Fruit fly (Drosophila melanogaster) whole organism, embryonic: ENCODE measurements around the gene Cyp4d20.

ENCODE experiments used
- Bdp1 ChIP-seq: fragments of 200-800 bp; sonication (Bioruptor generic); optimal IDR thresholded peaks from 3 replicates; lab custom pipeline; 2016; ENCODE audit warnings: missing biosample characterization, missing genetic modification characterization
- CG12299 ChIP-seq: fragments of 200-800 bp; sonication (Bioruptor generic); optimal IDR thresholded peaks from 2 replicates; lab custom pipeline; 2018; ENCODE audit warnings: missing biosample characterization, mild to moderate bottlenecking, missing genetic modification characterization
- CG13624 ChIP-seq: fragments of 200-800 bp; sonication (Bioruptor generic); optimal IDR thresholded peaks from 2 replicates; lab custom pipeline; 2016; ENCODE audit warnings: missing biosample characterization, missing genetic modification characterization
- CG15269 ChIP-seq: fragments of 200-800 bp; sonication (Bioruptor generic); optimal IDR thresholded peaks from 2 replicates; lab custom pipeline; 2018; ENCODE audit warnings: missing biosample characterization, mild to moderate bottlenecking, missing genetic modification characterization, moderate library complexity
- CG17186 ChIP-seq: fragments of 200-800 bp; sonication (Bioruptor generic); optimal IDR thresholded peaks from 3 replicates; lab custom pipeline; 2017; ENCODE audit warnings: missing biosample characterization, missing genetic modification reagents, missing genetic modification characterization
- CG18011 ChIP-seq: fragments of 200-800 bp; sonication (Bioruptor generic); optimal IDR thresholded peaks from 2 replicates; lab custom pipeline; 2017; ENCODE audit warnings: missing biosample characterization, missing genetic modification characterization, mild to moderate bottlenecking, moderate library complexity, missing genotype
- CG18764 ChIP-seq: fragments of 200-800 bp; sonication (Bioruptor generic); optimal IDR thresholded peaks from 3 replicates; lab custom pipeline; 2016; ENCODE audit warnings: missing biosample characterization, missing genetic modification characterization
- CG2678 ChIP-seq: fragments of 200-800 bp; sonication (Bioruptor generic); optimal IDR thresholded peaks from 3 replicates; lab custom pipeline; 2019; ENCODE audit warnings: missing biosample characterization, mild to moderate bottlenecking, missing genetic modification characterization, moderate library complexity
- CG30431 ChIP-seq: fragments of 200-800 bp; sonication (Bioruptor generic); optimal IDR thresholded peaks from 2 replicates; lab custom pipeline; 2017; ENCODE audit warnings: missing biosample characterization, missing genetic modification characterization
- CG32767 ChIP-seq: fragments of 200-800 bp; sonication (Bioruptor generic); IDR thresholded peaks from 2 replicates; pipeline ENCODE4 v1.3.6; 2022; ENCODE audit warnings: missing biosample characterization, missing genetic modification characterization
- CG4328 ChIP-seq: fragments of 200-800 bp; sonication (Bioruptor generic); optimal IDR thresholded peaks from 3 replicates; lab custom pipeline; 2017; ENCODE audit warnings: missing biosample characterization, missing genetic modification reagents, missing genetic modification characterization
- CG6175 ChIP-seq: fragments of 200-800 bp; sonication (Bioruptor generic); IDR thresholded peaks from 3 replicates; pipeline ENCODE4 v1.3.6; 2022; ENCODE audit warnings: missing biosample characterization, missing genetic modification characterization
- CG6654 ChIP-seq: fragments of 200-800 bp; sonication (Bioruptor generic); optimal IDR thresholded peaks from 2 replicates; lab custom pipeline; 2017; ENCODE audit warnings: missing biosample characterization, mild to moderate bottlenecking, missing genetic modification characterization
- CG7963 ChIP-seq: fragments of 200-800 bp; sonication (Bioruptor generic); IDR thresholded peaks from 3 replicates; pipeline ENCODE4 v1.3.6; 2022; ENCODE audit warnings: missing biosample characterization, missing genetic modification characterization; ENCODE audit not compliant: partially characterized antibody
- CG9609 ChIP-seq: fragments of 200-800 bp; sonication (Bioruptor generic); optimal IDR thresholded peaks from 3 replicates; lab custom pipeline; 2016; ENCODE audit warnings: missing biosample characterization, missing genetic modification characterization
- CG9817 ChIP-seq: fragments of 200-800 bp; sonication (Bioruptor generic); optimal IDR thresholded peaks from 2 replicates; lab custom pipeline; 2018; ENCODE audit warnings: missing biosample characterization, mild to moderate bottlenecking, missing genetic modification characterization, moderate library complexity
- CG9876 ChIP-seq: fragments of 200-800 bp; sonication (Bioruptor generic); optimal IDR thresholded peaks from 2 replicates; lab custom pipeline; 2016; ENCODE audit warnings: missing biosample characterization, missing genetic modification characterization
- CrebB ChIP-seq: fragments of 200-800 bp; sonication (Bioruptor generic); optimal IDR thresholded peaks from 3 replicates; lab custom pipeline; 2018; ENCODE audit warnings: missing biosample characterization, mild to moderate bottlenecking, missing genetic modification characterization
- D ChIP-seq, 2 experiments: fragments of 200-800 bp in 1 of 2; fragments of >200 bp in 1 of 2; sonication (Bioruptor generic) in 1 of 2; optimal IDR thresholded peaks; 2 replicates in 1 of 2; 3 replicates in 1 of 2; lab custom pipeline; 2017; ENCODE audit warnings: mild to moderate bottlenecking in 1 of 2, missing biosample characterization in 1 of 2, missing genetic modification characterization in 1 of 2, missing genetic modification reagents in 1 of 2
- Deaf1 ChIP-seq: fragments of 200-800 bp; optimal IDR thresholded peaks from 3 replicates; lab custom pipeline; 2019; ENCODE audit warnings: missing biosample characterization, mild to moderate bottlenecking, missing genetic modification characterization, moderate library complexity
- Drgx ChIP-seq: fragments of 200-800 bp; sonication (Bioruptor generic); IDR thresholded peaks from 2 replicates; pipeline ENCODE4 v1.3.6; 2022; ENCODE audit warnings: missing biosample characterization, missing genetic modification characterization
- Ets65A ChIP-seq: fragments of 200-800 bp; sonication (Bioruptor generic); peaks from one replicate; lab custom pipeline; 2016; ENCODE audit warnings: missing biosample characterization, missing genetic modification characterization
- H15 ChIP-seq: fragments of 200-800 bp; sonication (Bioruptor generic); IDR thresholded peaks from 3 replicates; pipeline ENCODE4 v1.3.6; 2022; ENCODE audit warnings: missing biosample characterization, missing genetic modification characterization
- HmgD ChIP-seq: fragments of 200-800 bp; sonication (Bioruptor generic); optimal IDR thresholded peaks from 3 replicates; lab custom pipeline; 2016; ENCODE audit warnings: missing biosample characterization, missing genetic modification characterization
- Hsf ChIP-seq: fragments of 200-800 bp; sonication (Bioruptor generic); optimal IDR thresholded peaks from 3 replicates; lab custom pipeline; 2016; ENCODE audit warnings: missing biosample characterization, missing genetic modification characterization
- Oli ChIP-seq: fragments of 200-800 bp; sonication (Bioruptor generic); optimal IDR thresholded peaks from 2 replicates; lab custom pipeline; 2018; ENCODE audit warnings: missing biosample characterization, mild to moderate bottlenecking, missing genetic modification characterization, moderate library complexity
- Ravus ChIP-seq: fragments of 200-800 bp; sonication (Bioruptor generic); IDR thresholded peaks from 2 replicates; pipeline ENCODE4 v1.3.6; 2022; ENCODE audit warnings: missing biosample characterization, missing genetic modification characterization
- TFAM ChIP-seq: fragments of 200-800 bp; sonication (Bioruptor generic); optimal IDR thresholded peaks from 2 replicates; lab custom pipeline; 2017; ENCODE audit warnings: missing biosample characterization, missing genetic modification characterization, inconsistent platforms
- Vsx1 ChIP-seq: fragments of 200-800 bp; sonication (Bioruptor generic); optimal IDR thresholded peaks from 2 replicates; lab custom pipeline; 2017; ENCODE audit warnings: missing biosample characterization, mild to moderate bottlenecking, missing genetic modification characterization, missing genetic modification reagents
- Xrp1 ChIP-seq: fragments of 200-800 bp; sonication (Bioruptor generic); IDR thresholded peaks from 2 replicates; pipeline ENCODE4 v1.3.6; 2022; ENCODE audit warnings: missing biosample characterization, missing genetic modification characterization
- YL-1 ChIP-seq: fragments of 200-800 bp; sonication (Bioruptor generic); optimal IDR thresholded peaks from 3 replicates; lab custom pipeline; 2017; ENCODE audit warnings: missing biosample characterization, mild to moderate bottlenecking, missing genetic modification characterization
- bowl ChIP-seq: fragments of 200-800 bp; sonication (Bioruptor generic); IDR thresholded peaks from 2 replicates; pipeline ENCODE4 v1.3.6; 2022; ENCODE audit warnings: missing biosample characterization, missing genetic modification characterization
- ci ChIP-seq: fragments of 200-800 bp; sonication (Bioruptor generic); IDR thresholded peaks from 3 replicates; pipeline ENCODE4 v1.3.6; 2022; ENCODE audit warnings: missing biosample characterization, missing genetic modification characterization
- dan ChIP-seq: fragments of 200-800 bp; sonication (Bioruptor generic); IDR thresholded peaks from 2 replicates; pipeline ENCODE4 v1.3.6; 2022; ENCODE audit warnings: missing biosample characterization, missing genetic modification characterization
- ewg ChIP-seq: fragments of 200-800 bp; sonication (Bioruptor generic); optimal IDR thresholded peaks from 3 replicates; lab custom pipeline; 2017; ENCODE audit warnings: mild to moderate bottlenecking, missing biosample characterization, missing genetic modification reagents, missing genetic modification characterization
- exex ChIP-seq: fragments of 200-800 bp; sonication (Bioruptor generic); optimal IDR thresholded peaks from 4 replicates; lab custom pipeline; 2018; ENCODE audit warnings: missing biosample characterization, mild to moderate bottlenecking, missing genetic modification characterization, moderate library complexity
- gce ChIP-seq: fragments of 200-800 bp; sonication (Bioruptor generic); IDR thresholded peaks from 3 replicates; pipeline ENCODE4 v1.3.6; 2022; ENCODE audit warnings: missing biosample characterization, missing genetic modification characterization
- gcm2 ChIP-seq: fragments of 200-800 bp; sonication (Bioruptor generic); optimal IDR thresholded peaks from 2 replicates; lab custom pipeline; 2016; ENCODE audit warnings: missing biosample characterization, missing genetic modification characterization
- grau ChIP-seq: fragments of 200-800 bp; optimal IDR thresholded peaks from 3 replicates; lab custom pipeline; 2019; ENCODE audit warnings: missing biosample characterization, mild to moderate bottlenecking, missing genetic modification characterization, moderate library complexity
- ham ChIP-seq: fragments of 200-800 bp; sonication (Bioruptor generic); IDR thresholded peaks from 2 replicates; pipeline ENCODE4 v1.3.6; 2022; ENCODE audit warnings: missing biosample characterization, missing genetic modification characterization
- insv ChIP-seq, 2 experiments: fragments of 200-800 bp; sonication (Bioruptor generic); optimal IDR thresholded peaks; 3 replicates each; lab custom pipeline; 2016 to 2018; ENCODE audit warnings: missing biosample characterization in 2 of 2, missing genetic modification characterization in 2 of 2
- kni ChIP-seq: fragments of 200-800 bp; sonication (Bioruptor generic); optimal IDR thresholded peaks from 3 replicates; lab custom pipeline; 2017; ENCODE audit warnings: mild to moderate bottlenecking, missing biosample characterization, missing genetic modification reagents, missing genetic modification characterization
- psq ChIP-seq: fragments of 200-800 bp; sonication (Bioruptor generic); optimal IDR thresholded peaks from 2 replicates; lab custom pipeline; 2017; ENCODE audit warnings: missing biosample characterization, missing genetic modification characterization
- sd ChIP-seq: fragments of 200-800 bp; sonication (Bioruptor generic); optimal IDR thresholded peaks from 3 replicates; lab custom pipeline; 2018; ENCODE audit warnings: missing biosample characterization, mild to moderate bottlenecking, missing genetic modification characterization, moderate library complexity
- slp2 ChIP-seq: fragments of 200-800 bp; sonication (Bioruptor generic); optimal IDR thresholded peaks from 2 replicates; lab custom pipeline; 2016; ENCODE audit warnings: missing biosample characterization, missing genetic modification characterization
- sna ChIP-seq: fragments of 200-800 bp; sonication (Bioruptor generic); IDR thresholded peaks from 2 replicates; pipeline ENCODE4 v1.3.6; 2022; ENCODE audit warnings: missing biosample characterization, missing genetic modification characterization; ENCODE audit not compliant: partially characterized antibody
- stwl ChIP-seq: fragments of 200-800 bp; sonication (Bioruptor generic); optimal IDR thresholded peaks from 3 replicates; lab custom pipeline; 2018; ENCODE audit warnings: missing biosample characterization, mild to moderate bottlenecking, missing genetic modification characterization, moderate library complexity
- tgo ChIP-seq: fragments of 200-800 bp; sonication (Bioruptor generic); IDR thresholded peaks from 3 replicates; pipeline ENCODE4 v1.3.6; 2022; ENCODE audit warnings: missing biosample characterization, missing genetic modification characterization
- zf30C ChIP-seq: fragments of 200-800 bp; sonication (Bioruptor generic); optimal IDR thresholded peaks from 3 replicates; lab custom pipeline; 2018; ENCODE audit warnings: missing biosample characterization, mild to moderate bottlenecking, missing genetic modification characterization

Cyp4d20 gene

dm6 chr3L:2438609-2439422, 39.4 kb downstream of the Cyp4d20 start (continued):
- no peak for TF ChIP-seq CG15269 (tag; lab: Kevin White, UChicago)
- no peak for TF ChIP-seq zf30C (GFP tag; lab: Kevin White, UChicago)
- TF ChIP-seq CG30431 (GFP tag; lab: Kevin White, UChicago), result no peak
- TF ChIP-seq D (optimal IDR thresholded peaks at IDR 0.05; lab: Kevin White, UChicago), result peak; percentile 88
- TF ChIP-seq D (GFP tag; optimal IDR thresholded peaks at IDR 0.05; lab: Kevin White, UChicago), result no peak
- TF ChIP-seq CG9876 (GFP tag; lab: Kevin White, UChicago), result no peak
- TF ChIP-seq CG6654 (GFP tag; lab: Kevin White, UChicago), result no peak
- no peak for TF ChIP-seq Hsf (GFP tag; lab: Kevin White, UChicago)
- no peak for TF ChIP-seq CG2678
- no peak for TF ChIP-seq exex (tag; lab: Kevin White, UChicago)
- TF ChIP-seq ewg (GFP tag; lab: Kevin White, UChicago), result no peak
- no peak for TF ChIP-seq gce (GFP tag; lab: Robert Waterston, UW)
- no peak for TF ChIP-seq sd (tag; lab: Kevin White, UChicago)
- TF ChIP-seq kni (GFP tag; lab: Kevin White, UChicago), result peak; percentile 68
- TF ChIP-seq ham (GFP tag; lab: Robert Waterston, UW), result no peak
- no peak for TF ChIP-seq CG7963 (GFP tag; lab: Robert Waterston, UW)
- no peak for TF ChIP-seq CG9609 (GFP tag; lab: Kevin White, UChicago)
- no peak for TF ChIP-seq slp2 (GFP tag; lab: Kevin White, UChicago)
- TF ChIP-seq HmgD (GFP tag; lab: Kevin White, UChicago), result no peak
- no peak for TF ChIP-seq H15
- no peak for TF ChIP-seq Bdp1 (GFP tag; lab: Kevin White, UChicago)
- TF ChIP-seq Ets65A, result no peak
- no peak for TF ChIP-seq CG9817 (tag; lab: Kevin White, UChicago)
- no peak for TF ChIP-seq CG18764
- no peak for TF ChIP-seq CG13624
- peak; percentile 78; the same call in 2 of the 3 replicates for TF ChIP-seq CG6175
- no peak for TF ChIP-seq CG12299 (tag; lab: Kevin White, UChicago)
- TF ChIP-seq bowl, result no peak
- 0 out of 2 replicates have a peak, but pooled peaks have one; percentile 8 for TF ChIP-seq Xrp1 (GFP tag; lab: Robert Waterston, UW)
- TF ChIP-seq YL-1 (GFP tag; lab: Kevin White, UChicago), result no peak
- TF ChIP-seq Drgx (GFP tag; lab: Robert Waterston, UW), result 0 out of 2 replicates have a peak, but pooled peaks have one; percentile 23
- no peak for TF ChIP-seq sna (GFP tag; lab: Robert Waterston, UW)
- TF ChIP-seq CrebB (tag; lab: Kevin White, UChicago), result no peak
- no peak for TF ChIP-seq Oli
- TF ChIP-seq Ravus (GFP tag; lab: Robert Waterston, UW), result no peak
- no peak for TF ChIP-seq stwl
- TF ChIP-seq CG17186 (GFP tag; lab: Kevin White, UChicago), result no peak
- TF ChIP-seq ci (GFP tag; lab: Robert Waterston, UW), result peak; percentile 57; the same call in 1 of the 3 replicates
- TF ChIP-seq Deaf1 (tag; lab: Kevin White, UChicago), result peak; percentile 37
- no peak for TF ChIP-seq psq (GFP tag; lab: Kevin White, UChicago)
- no peak for TF ChIP-seq dan
- 0 out of 2 replicates have a peak, but pooled peaks have one; percentile 16 for TF ChIP-seq CG32767 (GFP tag; lab: Robert Waterston, UW)
- TF ChIP-seq gcm2 (GFP tag; lab: Kevin White, UChicago), result no peak
- TF ChIP-seq CG18011 (GFP tag; lab: Kevin White, UChicago), result no peak
- peak; percentile 5 for TF ChIP-seq Vsx1 (GFP tag; lab: Kevin White, UChicago)
- no peak for TF ChIP-seq CG4328 (GFP tag; lab: Kevin White, UChicago)
- TF ChIP-seq tgo (GFP tag; lab: Robert Waterston, UW), result no peak
- no peak for TF ChIP-seq TFAM (GFP tag; lab: Kevin White, UChicago)
- no peak for TF ChIP-seq grau (tag; lab: Kevin White, UChicago)
- no peak for TF ChIP-seq insv (GFP tag; optimal IDR thresholded peaks at IDR 0.05; lab: Kevin White, UChicago)
